Worm (Caenorhabditis elegans): Measurements from ENCODE around the gene ctl-3.
A peak's percentile ranks its signal among the peaks of the same experiment; 100 is the strongest.
"Not testable (repeated sequence)": the region's sequence is repeated elsewhere in the genome, so short reads cannot be mapped to it uniquely, and the experiment has no call there.

The ctl-3 gene

DNA sequence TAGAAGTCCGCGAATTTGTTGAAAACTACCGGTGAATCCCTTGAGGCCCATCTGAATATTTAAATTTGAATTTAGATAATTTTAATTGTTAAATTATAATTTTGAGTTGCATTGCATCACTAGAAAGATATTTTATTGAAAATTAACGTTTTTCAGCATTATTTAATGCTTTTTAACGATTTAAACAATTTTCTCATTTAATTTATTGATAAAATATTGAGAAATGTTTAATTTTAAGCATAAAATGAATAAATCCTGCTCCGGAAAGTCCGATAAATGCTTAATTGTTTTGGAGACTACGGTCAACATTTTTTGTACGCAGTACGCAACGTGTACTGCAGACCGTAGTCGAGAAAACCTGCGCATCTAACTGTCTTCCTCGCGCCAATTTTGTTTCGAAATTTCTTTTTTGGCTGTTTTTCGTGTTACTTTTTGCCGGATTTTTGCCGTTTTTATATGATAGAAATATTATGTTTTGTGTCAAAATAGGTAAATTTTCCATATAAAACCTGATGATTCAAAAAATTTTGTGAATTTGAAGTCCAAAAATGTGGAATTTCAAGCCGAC is 38.9 kb upstream of the ctl-3 start, which contains the start of the genes Y54G11A.17, lin-7 and elof-1:
TSS of gene Y54G11A.17 (minus strand) at position 51 of the 568 bp plus-strand sequence.
TSS of gene lin-7 (minus strand) at position 51 of the 568 bp plus-strand sequence.
TSS of gene elof-1 (plus strand) at position 383 of the 568 bp plus-strand sequence.
- peak; percentile 57 for TF ChIP-seq unc-120 (tag; optimal IDR thresholded peaks at IDR 0.05; ENCODE audit: poor library complexity, severe bottlenecking)
- peak; percentile 85 for TF ChIP-seq sptf-1 (tag; optimal IDR thresholded peaks at IDR 0.05)
- peak; percentile 87 for TF ChIP-seq ceh-39 (tag; optimal IDR thresholded peaks at IDR 0.05)
- TF ChIP-seq mls-2 (tag; optimal IDR thresholded peaks at IDR 0.05) = peak; percentile 75
- no peak for TF ChIP-seq blmp-1 (tag; optimal IDR thresholded peaks at IDR 0.05)
- peak; percentile 20 for TF ChIP-seq unc-62 (GFP tag; optimal IDR thresholded peaks at IDR 0.05)
- no peak for TF ChIP-seq ztf-11 (tag; optimal IDR thresholded peaks at IDR 0.05)
- TF ChIP-seq hlh-1 (tag; optimal IDR thresholded peaks at IDR 0.05) = peak; percentile 36
- TF ChIP-seq ceh-43 (GFP tag; optimal IDR thresholded peaks at IDR 0.05) = peak; percentile 28
- TF ChIP-seq nhr-237 (tag; optimal IDR thresholded peaks at IDR 0.05) = peak; percentile 82
- TF ChIP-seq nhr-2 (tag; optimal IDR thresholded peaks at IDR 0.05) = peak; percentile 63
- peak; percentile 23 for TF ChIP-seq drap-1 (GFP tag; optimal IDR thresholded peaks at IDR 0.05)
- peak; percentile 74 for TF ChIP-seq pha-4 (tag; optimal IDR thresholded peaks at IDR 0.05)
- TF ChIP-seq mep-1 (tag; optimal IDR thresholded peaks at IDR 0.05) = peak; percentile 91
- TF ChIP-seq nhr-12 (tag; optimal IDR thresholded peaks at IDR 0.05) = no peak
- no peak for TF ChIP-seq sem-2 (GFP tag; optimal IDR thresholded peaks at IDR 0.05)
- TF ChIP-seq lin-13 (tag; optimal IDR thresholded peaks at IDR 0.05) = peak; percentile 87
- peak; percentile 90 for TF ChIP-seq ces-1 (GFP tag; optimal IDR thresholded peaks at IDR 0.05)
- TF ChIP-seq M03D4.4 (tag; optimal IDR thresholded peaks at IDR 0.05) = peak; percentile 14
- TF ChIP-seq ham-2 (GFP tag; optimal IDR thresholded peaks at IDR 0.05) = no peak
- TF ChIP-seq lsy-2 (tag; optimal IDR thresholded peaks at IDR 0.05) = peak; percentile 99
- TF ChIP-seq tbx-8 (GFP tag; optimal IDR thresholded peaks at IDR 0.05) = no peak
- TF ChIP-seq ceh-83 (GFP tag; optimal IDR thresholded peaks at IDR 0.05) = no peak
- no peak for TF ChIP-seq bed-3 (GFP tag; optimal IDR thresholded peaks at IDR 0.05)
- no peak for TF ChIP-seq nhr-28 (tag; optimal IDR thresholded peaks at IDR 0.05)

DNA sequence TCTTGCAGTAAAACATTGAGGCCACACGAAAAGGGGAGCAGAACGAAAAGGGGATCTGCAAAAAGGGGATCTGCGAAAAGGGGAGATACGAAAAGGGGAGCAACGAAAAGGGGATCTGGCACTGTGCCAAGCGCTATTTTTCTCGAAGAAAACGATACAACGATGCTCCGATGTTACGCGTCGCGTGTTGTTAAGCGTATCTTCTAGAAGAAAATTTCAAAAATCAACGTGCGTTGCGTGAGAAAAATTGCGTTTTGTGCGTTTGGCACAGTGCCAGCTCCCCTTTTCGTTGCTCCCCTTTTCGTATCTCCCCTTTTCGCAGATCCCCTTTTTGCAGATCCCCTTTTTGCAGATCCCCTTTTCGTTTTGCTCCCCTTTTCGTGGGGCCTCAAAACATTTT is 35.7 kb upstream of the ctl-3 start, which contains the start of gene Y54G11A.9:
TSS of gene Y54G11A.9 (minus strand) at position 196 of the 400 bp plus-strand sequence.
- not testable (repeated sequence) for TF ChIP-seq mls-2, zip-8, elt-3 (tag; optimal IDR thresholded peaks at IDR 0.05)

DNA sequence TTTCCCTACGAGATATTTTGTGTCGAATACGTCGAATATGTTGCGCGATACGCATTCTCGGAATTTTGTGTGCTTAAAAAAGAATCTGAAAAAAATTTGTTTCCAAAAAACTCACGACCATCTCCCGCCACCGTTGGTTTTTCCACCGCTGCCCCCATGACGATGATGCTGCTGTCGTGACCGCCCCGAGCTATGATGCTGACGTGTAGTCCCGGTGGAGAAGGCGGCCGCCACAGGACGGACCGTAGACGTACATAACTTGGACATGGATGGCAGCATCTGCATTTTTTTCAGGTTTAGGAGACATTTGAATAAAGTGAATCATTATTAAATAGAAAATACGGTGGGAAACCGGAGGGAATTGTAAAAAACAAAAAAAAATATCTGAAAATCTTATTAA is 33.6 kb upstream of the ctl-3 start, which contains the start of gene ddl-3:
TSS of gene ddl-3 (minus strand) at position 289 of the 400 bp plus-strand sequence.
- TF ChIP-seq elt-3 (tag; optimal IDR thresholded peaks at IDR 0.05); mls-2 (tag; optimal IDR thresholded peaks at IDR 0.05); ces-1 (GFP tag; optimal IDR thresholded peaks at IDR 0.05): not testable (repeated sequence)

DNA sequence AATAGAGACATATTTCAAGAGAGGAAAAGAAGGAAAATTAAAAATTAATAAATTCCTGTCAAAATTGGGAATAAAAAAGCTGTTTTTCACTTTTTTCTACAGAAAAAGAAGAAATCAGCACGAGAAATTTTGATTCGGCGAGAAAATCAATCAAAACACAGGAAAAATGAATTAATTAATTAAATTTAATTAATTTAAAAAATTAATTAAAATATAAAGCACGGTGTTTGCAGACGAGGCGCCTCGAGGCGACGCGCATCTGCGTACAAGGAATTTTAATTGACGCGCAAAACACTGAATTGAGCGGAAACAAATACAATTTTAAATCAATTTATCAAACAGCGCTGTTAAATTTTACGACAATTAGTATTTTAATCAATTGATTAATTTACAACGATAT is 10.6 kb upstream of the ctl-3 start:
- no peak for TF ChIP-seq ceh-43 (GFP tag; optimal IDR thresholded peaks at IDR 0.05)
- peak; percentile 74 for TF ChIP-seq ces-1 (GFP tag; optimal IDR thresholded peaks at IDR 0.05)

DNA sequence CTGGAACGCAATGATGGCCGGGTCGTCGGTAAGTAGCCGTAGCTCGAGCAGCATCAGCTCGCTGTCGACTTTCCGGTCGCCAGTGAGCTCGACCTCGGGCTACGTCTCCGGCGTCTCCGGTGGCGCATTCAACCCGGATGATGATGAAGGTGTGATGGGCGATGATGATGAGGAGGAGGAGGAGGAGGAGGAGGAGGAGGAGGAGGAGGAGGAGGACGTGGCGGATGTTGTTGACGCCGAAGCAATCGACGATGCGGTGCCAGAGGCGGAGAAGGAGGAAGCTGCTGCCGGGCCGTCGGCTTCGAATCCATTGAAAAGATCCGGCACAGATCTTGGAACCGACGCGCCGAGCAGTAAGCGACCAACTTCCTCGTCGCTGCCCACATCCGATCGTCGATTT is 8.6 kb upstream of the ctl-3 start:
- TF ChIP-seq mls-2 (tag; optimal IDR thresholded peaks at IDR 0.05) (peak; percentile 0), tbx-8 (GFP tag; optimal IDR thresholded peaks at IDR 0.05) (no peak), unc-62 (GFP tag; optimal IDR thresholded peaks at IDR 0.05) (no peak)

DNA sequence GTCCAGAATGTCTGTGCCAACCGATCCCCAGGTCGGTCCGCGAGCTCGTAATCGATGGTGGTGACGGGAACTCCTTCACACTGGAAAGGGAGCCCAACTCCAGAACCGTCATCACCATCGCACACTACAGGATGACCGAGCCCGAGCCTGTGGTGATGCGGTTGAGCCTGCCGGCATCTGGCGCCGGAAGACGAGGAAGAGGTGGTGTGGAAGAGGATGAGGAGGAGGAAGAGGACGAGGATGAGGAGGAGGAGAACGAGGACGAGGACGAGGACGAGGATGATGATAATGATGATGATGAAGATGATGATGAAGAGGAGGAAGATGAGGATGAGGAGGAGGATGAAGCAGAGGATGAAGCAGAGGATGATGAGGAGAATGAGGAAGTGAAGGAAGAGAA is 7.4 kb upstream of the ctl-3 start, which contains the start of gene Y54G11A.14:
TSS of gene Y54G11A.14 (plus strand) at position 132 of the 400 bp plus-strand sequence.
- no peak for TF ChIP-seq ceh-39 (tag; optimal IDR thresholded peaks at IDR 0.05)
- TF ChIP-seq unc-39 (tag; optimal IDR thresholded peaks at IDR 0.05) = no peak
- no peak for TF ChIP-seq tbx-8 (GFP tag; optimal IDR thresholded peaks at IDR 0.05)
- no peak for TF ChIP-seq nhr-76 (tag; optimal IDR thresholded peaks at IDR 0.05)

Data from whole organism, mixed stage, embryonic.